Worm (Caenorhabditis elegans) whole organism, L3 larva: Measurements from ENCODE around the gene EGAP2.1.

Source experiments
- fos-1 ChIP-seq: fragments of 150-350 bp; optimal IDR thresholded peaks from 2 replicates; lab custom pipeline; 2014; ENCODE audit warnings: missing biosample characterization, missing genetic modification characterization
- pqm-1 ChIP-seq: fragments of 150-350 bp; optimal IDR thresholded peaks from 2 replicates; lab custom pipeline; 2017; ENCODE audit warnings: missing biosample characterization, missing genetic modification characterization, inconsistent platforms

- TF ChIP-seq fos-1 (tag; lab: Kevin White, UChicago) (no peak), pqm-1 (tag; lab: Kevin White, UChicago) (peak; percentile 95)
These were observed 45.2 kb upstream of the EGAP2.1 start for ce11 chrII:5185955-5186539.
